Worm (Caenorhabditis elegans): ENCODE measurements around the gene C53A5.16.
A peak's percentile ranks its signal among the peaks of the same experiment; 100 is the strongest.

The C53A5.16 gene

DNA sequence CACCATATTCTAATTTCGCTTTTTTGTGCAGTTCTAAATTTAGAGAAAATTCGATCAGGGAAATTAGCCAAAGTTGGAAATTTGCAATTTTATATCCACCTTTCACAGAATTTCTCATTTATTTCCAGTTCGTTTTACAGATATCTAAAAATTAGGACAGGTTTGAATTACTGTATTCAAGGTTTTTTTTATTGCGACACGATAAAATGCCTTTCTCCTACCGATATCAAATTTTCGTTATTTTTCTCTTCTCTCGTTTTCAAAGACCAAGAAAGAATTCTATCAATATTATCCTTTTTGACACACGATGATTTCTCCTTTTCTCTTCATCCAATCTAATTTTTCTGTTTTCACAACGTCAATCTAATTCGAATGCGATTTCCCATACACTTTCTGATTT lies 24.2 kb upstream of the C53A5.16 start, which contains the start of gene C53A5.13:
C53A5.13 (plus strand) TSS at position 301 of the 400 bp plus-strand sequence.
- TF ChIP-seq nhr-129 (tag; optimal IDR thresholded peaks at IDR 0.05) (no peak), ztf-4 (tag; optimal IDR thresholded peaks at IDR 0.05) (no peak), nhr-10 (tag; optimal IDR thresholded peaks at IDR 0.05) (no peak), nhr-11 (tag; optimal IDR thresholded peaks at IDR 0.05) (no peak), skn-1 (tag; optimal IDR thresholded peaks at IDR 0.05) (no peak), snpc-4 (tag; optimal IDR thresholded peaks at IDR 0.05) (no peak)

DNA sequence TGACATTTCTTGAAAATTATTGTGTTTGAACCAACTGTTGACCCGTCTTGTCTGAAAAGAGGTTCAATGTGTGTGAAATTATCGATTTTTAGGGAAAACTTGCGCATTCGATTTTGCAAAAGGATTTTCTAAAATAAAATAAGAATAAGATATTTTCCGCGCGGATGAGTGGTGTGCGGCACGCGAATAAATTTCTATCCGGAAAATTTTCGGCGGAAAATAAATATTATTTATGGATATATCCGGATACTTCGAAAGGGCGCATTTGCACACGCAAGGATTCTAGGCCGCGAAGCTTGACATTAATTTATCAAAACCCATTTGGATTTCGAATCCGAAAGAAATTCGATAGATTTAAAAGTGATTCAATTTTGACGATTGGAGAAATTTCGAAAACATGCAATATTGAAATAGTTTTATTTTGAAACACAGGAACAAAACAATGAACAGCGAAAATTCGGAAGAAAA lies 23.4 kb upstream of the C53A5.16 start, which contains the start of gene rike-1:
rike-1 (minus strand) TSS at position 51 of the 468 bp plus-strand sequence.
- peak; percentile 66 for TF ChIP-seq C34F6.9 (tag; optimal IDR thresholded peaks at IDR 0.05)
- TF ChIP-seq nhr-25 (tag; optimal IDR thresholded peaks at IDR 0.05), result peak; percentile 2
- TF ChIP-seq lsy-2 (tag; optimal IDR thresholded peaks at IDR 0.05), result peak in 1 of 2 experiments; percentile 50
- TF ChIP-seq blmp-1 (tag; optimal IDR thresholded peaks at IDR 0.05; ENCODE audit: insufficient read depth), result no peak

DNA sequence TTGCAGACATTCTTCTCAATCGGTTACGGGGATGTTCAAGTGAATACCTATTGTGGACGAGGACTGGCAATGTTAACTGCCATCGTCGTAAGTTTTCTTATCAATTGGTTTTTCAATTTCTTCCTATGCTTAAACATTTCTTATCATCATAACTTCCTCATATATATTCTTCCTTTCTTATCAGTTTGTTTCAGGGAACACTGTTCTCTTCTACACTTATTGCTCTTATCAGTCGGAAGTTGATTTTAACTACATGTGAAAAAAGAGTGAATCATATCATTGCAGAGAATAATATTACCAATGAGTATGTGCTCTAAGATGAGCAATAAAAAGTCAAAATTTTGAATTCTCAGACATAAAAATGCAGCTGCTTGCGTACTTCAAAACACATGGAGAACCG lies 19.7 kb upstream of the C53A5.16 start:
- no peak for TF ChIP-seq mdl-1 (tag; optimal IDR thresholded peaks at IDR 0.05)
- TF ChIP-seq unc-62 (GFP tag; optimal IDR thresholded peaks at IDR 0.05), result no peak
- TF ChIP-seq peb-1 (tag; optimal IDR thresholded peaks at IDR 0.05), result no peak
- TF ChIP-seq lin-13 (GFP tag; optimal IDR thresholded peaks at IDR 0.05), result no peak
- TF ChIP-seq fos-1 (tag; optimal IDR thresholded peaks at IDR 0.05), result peak; percentile 96
- no peak for TF ChIP-seq nhr-10 (tag; optimal IDR thresholded peaks at IDR 0.05)
- no peak for TF ChIP-seq nhr-25 (tag; optimal IDR thresholded peaks at IDR 0.05)
- TF ChIP-seq nhr-237 (tag; optimal IDR thresholded peaks at IDR 0.05), result no peak

DNA sequence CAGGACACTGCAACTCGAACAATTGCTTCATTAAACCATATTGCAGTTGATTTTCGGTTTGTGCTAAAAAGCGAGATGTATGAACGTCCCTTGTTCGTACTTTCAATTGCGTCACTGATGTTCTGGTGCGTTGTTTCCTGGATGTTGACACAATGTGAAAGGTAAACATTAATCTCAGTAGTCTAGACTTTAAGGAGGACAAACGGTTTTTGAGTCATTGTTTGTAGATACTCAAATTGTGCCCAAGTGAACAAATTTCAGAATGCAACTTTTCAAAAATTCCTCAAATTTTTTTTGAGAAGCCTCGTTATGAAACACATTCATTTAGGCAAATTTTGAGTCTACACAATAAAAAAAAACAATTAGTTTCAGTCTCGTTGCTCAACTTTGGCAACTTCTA lies 18.5 kb upstream of the C53A5.16 start:
- TF ChIP-seq lin-39 (tag; optimal IDR thresholded peaks at IDR 0.05) (no peak), sem-4 (tag; optimal IDR thresholded peaks at IDR 0.05) (no peak), ztf-1 (GFP tag; conservative IDR thresholded peaks at IDR 0.05) (no peak), gmeb-1 (tag; optimal IDR thresholded peaks at IDR 0.05) (no peak), unc-55 (GFP tag; optimal IDR thresholded peaks at IDR 0.05) (no peak), C34F6.9 (tag; optimal IDR thresholded peaks at IDR 0.05) (no peak), ceh-16 (tag; optimal IDR thresholded peaks at IDR 0.05) (no peak)

DNA sequence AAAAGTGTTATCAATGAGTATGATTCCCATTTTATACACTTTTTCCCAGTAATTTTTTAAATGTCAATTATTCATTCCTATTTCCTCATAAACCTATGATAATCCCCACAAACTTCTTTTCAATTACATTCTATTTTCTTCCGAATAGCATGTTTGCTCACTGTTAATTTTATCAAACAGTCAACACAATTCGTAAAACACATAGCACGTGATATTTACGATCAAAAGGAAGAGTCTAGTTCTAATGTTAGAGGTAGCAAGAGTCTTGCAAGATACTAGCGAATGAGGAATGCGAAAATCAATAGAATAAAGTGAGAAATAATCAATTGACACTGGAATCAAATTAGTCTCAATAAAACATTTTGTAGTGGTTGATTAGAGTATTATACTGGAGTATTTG lies 16.9 kb upstream of the C53A5.16 start:
- TF ChIP-seq ceh-16 (tag; optimal IDR thresholded peaks at IDR 0.05), result no peak
- no peak for TF ChIP-seq unc-62 (GFP tag; optimal IDR thresholded peaks at IDR 0.05)
- no peak for TF ChIP-seq gmeb-1 (tag; optimal IDR thresholded peaks at IDR 0.05)
- TF ChIP-seq fos-1 (tag; optimal IDR thresholded peaks at IDR 0.05), result no peak
- no peak for TF ChIP-seq ztf-1 (GFP tag; conservative IDR thresholded peaks at IDR 0.05)
- no peak for TF ChIP-seq dmd-4 (tag; optimal IDR thresholded peaks at IDR 0.05)
- TF ChIP-seq nhr-6 (tag; optimal IDR thresholded peaks at IDR 0.05), result no peak
- no peak for TF ChIP-seq peb-1 (tag; optimal IDR thresholded peaks at IDR 0.05)
- no peak for TF ChIP-seq ceh-82 (tag; optimal IDR thresholded peaks at IDR 0.05)
- no peak for TF ChIP-seq elt-1 (tag; optimal IDR thresholded peaks at IDR 0.05)
- TF ChIP-seq ztf-11 (tag; optimal IDR thresholded peaks at IDR 0.05), result no peak
- no peak for TF ChIP-seq nhr-10 (tag; optimal IDR thresholded peaks at IDR 0.05)
- TF ChIP-seq lsy-2 (tag; optimal IDR thresholded peaks at IDR 0.05), result no peak
- TF ChIP-seq ztf-4 (tag; optimal IDR thresholded peaks at IDR 0.05), result no peak
- no peak for TF ChIP-seq nhr-12 (tag; optimal IDR thresholded peaks at IDR 0.05)
- no peak for TF ChIP-seq sem-4 (tag; optimal IDR thresholded peaks at IDR 0.05)
- no peak for TF ChIP-seq unc-55 (GFP tag; optimal IDR thresholded peaks at IDR 0.05)
- TF ChIP-seq R02D3.7 (tag; optimal IDR thresholded peaks at IDR 0.05), result no peak
- no peak for TF ChIP-seq nhr-77 (tag; optimal IDR thresholded peaks at IDR 0.05)

DNA sequence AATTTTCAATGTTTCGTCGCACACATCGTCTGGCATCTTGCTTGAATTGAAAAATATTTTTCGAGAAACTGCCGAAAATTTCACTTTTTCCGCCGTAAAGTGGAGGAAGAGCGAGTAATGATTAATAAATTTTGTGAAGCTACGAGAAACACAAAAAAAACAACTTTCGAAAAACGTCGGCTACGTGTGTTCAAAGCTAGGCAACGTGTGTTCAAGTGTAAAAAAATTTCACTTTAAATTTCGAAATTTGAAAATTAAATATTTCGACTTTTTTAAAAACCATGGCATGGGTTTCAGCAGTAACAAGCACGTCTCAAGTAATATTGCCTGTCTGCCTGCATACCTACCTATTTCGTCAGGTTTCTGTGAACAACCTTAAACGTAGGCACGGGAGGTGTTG lies 13.9 kb upstream of the C53A5.16 start, which contains the start of gene tag-191:
tag-191 (minus strand) TSS at position 101 of the 400 bp plus-strand sequence.
- TF ChIP-seq fos-1 (tag; optimal IDR thresholded peaks at IDR 0.05) (no peak), unc-55 (GFP tag; optimal IDR thresholded peaks at IDR 0.05) (no peak)

DNA sequence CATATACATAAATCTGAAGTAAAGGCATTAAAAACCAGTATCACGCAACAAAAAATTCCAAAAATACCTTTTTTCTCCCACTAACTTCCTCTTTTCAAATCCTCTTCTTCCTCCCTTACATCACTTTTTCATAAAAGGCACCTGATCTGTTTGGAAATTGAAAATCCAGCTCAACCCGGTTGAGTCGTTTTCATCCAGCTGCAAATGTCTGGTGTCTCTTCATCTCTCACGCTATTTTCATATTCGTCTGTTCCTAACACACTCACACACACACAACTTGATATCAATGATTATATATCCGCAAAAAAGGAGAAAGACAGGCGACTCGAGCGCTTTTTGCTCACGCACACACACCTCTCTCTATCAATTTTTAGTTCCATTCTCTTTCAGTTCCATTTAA lies 10.0 kb upstream of the C53A5.16 start:
- TF ChIP-seq nhr-23 (tag; optimal IDR thresholded peaks at IDR 0.05) (no peak), lin-13 (GFP tag; optimal IDR thresholded peaks at IDR 0.05) (no peak), sma-3 (GFP tag; optimal IDR thresholded peaks at IDR 0.05) (no peak), ceh-82 (tag; optimal IDR thresholded peaks at IDR 0.05) (no peak), nhr-129 (tag; optimal IDR thresholded peaks at IDR 0.05) (no peak)
